Fruit fly (Drosophila melanogaster): ENCODE results near the gene Atg101.

Atg101 gene

dm6 chrX:18835500-18835899 lies 44.0 kb downstream of the Atg101 start (continued):
- TF ChIP-seq CG1621 (tag; optimal IDR thresholded peaks at IDR 0.05) (peak; percentile 22), OdsH (GFP tag; optimal IDR thresholded peaks at IDR 0.05) (peak; percentile 22), Gug (GFP tag; IDR thresholded peaks at IDR 0.05) (no peak), ss (GFP tag; optimal IDR thresholded peaks at IDR 0.05) (no peak), Ets21C (GFP tag; optimal IDR thresholded peaks at IDR 0.05) (no peak), CG6276 (GFP tag; optimal IDR thresholded peaks at IDR 0.05) (no peak), CG7368 (GFP tag; optimal IDR thresholded peaks at IDR 0.05) (no peak), fkh (GFP tag; optimal IDR thresholded peaks at IDR 0.05) (no peak), Eip75B (GFP tag; optimal IDR thresholded peaks at IDR 0.05) (no peak), Lpt (GFP tag; optimal IDR thresholded peaks at IDR 0.05) (peak; percentile 6), CG11902 (GFP tag; optimal IDR thresholded peaks at IDR 0.05) (no peak), CG32006 (GFP tag; optimal IDR thresholded peaks at IDR 0.05) (peak; percentile 68), CG31627 (GFP tag; optimal IDR thresholded peaks at IDR 0.05) (no peak), Sox102F (GFP tag; optimal IDR thresholded peaks at IDR 0.05) (no peak), eg (GFP tag; IDR thresholded peaks at IDR 0.05) (peak; percentile 51; the same call in 1 of the 3 replicates), CG6163 (GFP tag; IDR thresholded peaks at IDR 0.05) (peak; percentile 37; the same call in 1 of the 3 replicates), pdm3 (GFP tag; optimal IDR thresholded peaks at IDR 0.05) (peak; percentile 32), CG34406 (GFP tag; optimal IDR thresholded peaks at IDR 0.05) (no peak), CG3032 (tag; optimal IDR thresholded peaks at IDR 0.05) (peak; percentile 39), Hr4 (GFP tag; optimal IDR thresholded peaks at IDR 0.05) (peak; percentile 37), CG10669 (GFP tag; optimal IDR thresholded peaks at IDR 0.05) (peak; percentile 47), lz (GFP tag; optimal IDR thresholded peaks at IDR 0.05) (no peak), CG6854 (GFP tag; optimal IDR thresholded peaks at IDR 0.05) (no peak), CG11762 (GFP tag; optimal IDR thresholded peaks at IDR 0.05; ENCODE audit: insufficient read depth) (no peak), net (GFP tag; optimal IDR thresholded peaks at IDR 0.05) (peak; percentile 38), Met (GFP tag; optimal IDR thresholded peaks at IDR 0.05) (no peak), CG8119 (GFP tag; IDR thresholded peaks at IDR 0.05) (peak; percentile 60), svp (GFP tag) (no peak), dsx (GFP tag; optimal IDR thresholded peaks at IDR 0.05; ENCODE audit: poor library complexity, severe bottlenecking) (peak; percentile 12), CG11294 (GFP tag; IDR thresholded peaks at IDR 0.05) (peak; percentile 21; the same call in 1 of the 2 replicates), CG15336 (GFP tag; IDR thresholded peaks at IDR 0.05) (no peak)

dm6 chrX:18836315-18836714 lies 44.8 kb downstream of the Atg101 start:
- TF ChIP-seq Hr4 (GFP tag; optimal IDR thresholded peaks at IDR 0.05) (no peak), net (GFP tag; optimal IDR thresholded peaks at IDR 0.05) (no peak), Eip75B (GFP tag; optimal IDR thresholded peaks at IDR 0.05) (no peak), CG10669 (GFP tag; optimal IDR thresholded peaks at IDR 0.05) (peak; percentile 11), CG3032 (tag; optimal IDR thresholded peaks at IDR 0.05) (peak; percentile 19), CG11902 (GFP tag; optimal IDR thresholded peaks at IDR 0.05) (no peak), topi (GFP tag; optimal IDR thresholded peaks at IDR 0.05) (no peak), CG8632 (GFP tag; optimal IDR thresholded peaks at IDR 0.05) (no peak), CG11294 (GFP tag; IDR thresholded peaks at IDR 0.05) (no peak), Hr38 (GFP tag; optimal IDR thresholded peaks at IDR 0.05) (no peak), pdm3 (GFP tag; optimal IDR thresholded peaks at IDR 0.05) (no peak), CG7368 (GFP tag; optimal IDR thresholded peaks at IDR 0.05) (no peak), CG6808 (GFP tag; optimal IDR thresholded peaks at IDR 0.05) (peak; percentile 45), Sox14 (GFP tag; optimal IDR thresholded peaks at IDR 0.05) (peak; percentile 12), Sox102F (GFP tag; optimal IDR thresholded peaks at IDR 0.05) (no peak), fd85E (GFP tag; optimal IDR thresholded peaks at IDR 0.05) (no peak), Lpt (GFP tag; optimal IDR thresholded peaks at IDR 0.05) (no peak), CG15336 (GFP tag; IDR thresholded peaks at IDR 0.05) (no peak), CG6854 (GFP tag; optimal IDR thresholded peaks at IDR 0.05) (no peak), dsx (GFP tag; optimal IDR thresholded peaks at IDR 0.05; ENCODE audit: poor library complexity, severe bottlenecking) (peak; percentile 22), svp (GFP tag) (peak; percentile 44), OdsH (GFP tag; optimal IDR thresholded peaks at IDR 0.05) (peak; percentile 5), esn (GFP tag; optimal IDR thresholded peaks at IDR 0.05) (no peak), Blimp-1 (GFP tag; optimal IDR thresholded peaks at IDR 0.05) (no peak), cyc (GFP tag; optimal IDR thresholded peaks at IDR 0.05) (no peak), eg (GFP tag; IDR thresholded peaks at IDR 0.05) (peak; percentile 43; the same call in 1 of the 3 replicates), achi (GFP tag; optimal IDR thresholded peaks at IDR 0.05) (no peak), CG16779 (tag; optimal IDR thresholded peaks at IDR 0.05) (peak; percentile 30), CG9139 (GFP tag; optimal IDR thresholded peaks at IDR 0.05) (no peak), fkh (GFP tag; optimal IDR thresholded peaks at IDR 0.05) (no peak), CG34406 (GFP tag; optimal IDR thresholded peaks at IDR 0.05) (no peak), CG11762 (GFP tag; optimal IDR thresholded peaks at IDR 0.05; ENCODE audit: insufficient read depth) (no peak), CG31627 (GFP tag; optimal IDR thresholded peaks at IDR 0.05) (no peak), CG8319 (GFP tag; optimal IDR thresholded peaks at IDR 0.05) (no peak), dac (GFP tag; optimal IDR thresholded peaks at IDR 0.05) (no peak), lz (GFP tag; optimal IDR thresholded peaks at IDR 0.05) (no peak), Ets96B (tag; optimal IDR thresholded peaks at IDR 0.05) (peak; percentile 30), Ets21C (GFP tag; optimal IDR thresholded peaks at IDR 0.05) (no peak), CG32006 (GFP tag; optimal IDR thresholded peaks at IDR 0.05) (no peak)

Measured in whole organism, prepupa.